Fruit fly (Drosophila melanogaster): ENCODE results near the gene Drep4.

Gene Drep4

DNA sequence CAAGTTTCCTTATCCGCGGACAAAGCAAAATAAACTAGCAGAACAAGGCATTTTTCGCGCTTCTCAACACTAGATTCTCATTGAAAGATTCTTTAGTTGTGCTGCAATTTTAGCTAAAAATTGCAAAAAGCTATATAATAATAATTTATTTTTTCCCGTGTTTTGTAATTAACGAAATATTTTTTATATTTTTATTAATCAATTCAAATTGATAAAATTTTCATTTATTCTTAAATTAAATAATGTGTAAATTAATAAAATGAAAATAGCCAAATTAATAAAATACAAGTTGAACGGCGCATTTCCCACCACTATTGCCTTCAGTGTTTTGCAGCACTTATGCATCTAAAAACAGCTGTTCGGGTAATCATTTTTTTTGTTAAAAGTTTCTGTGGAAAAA, at the start of gene Drep4, which contains the start of gene Uvrag:
Drep4 (minus strand) TSS at position 7 of the 400 bp plus-strand sequence.
Uvrag (plus strand) TSS at position 322 of the 400 bp plus-strand sequence.
- TF ChIP-seq Blimp-1 (GFP tag; optimal IDR thresholded peaks at IDR 0.05) (peak; percentile 28), Ets21C (GFP tag; optimal IDR thresholded peaks at IDR 0.05) (peak; percentile 9), Eip78C (GFP tag) (peak; percentile 70), Hr39 (GFP tag; optimal IDR thresholded peaks at IDR 0.05) (peak; percentile 14), CG1621 (tag; optimal IDR thresholded peaks at IDR 0.05) (no peak), fd59A (GFP tag; optimal IDR thresholded peaks at IDR 0.05) (no peak), CG8319 (GFP tag; optimal IDR thresholded peaks at IDR 0.05) (peak; percentile 31), CG6792 (GFP tag; optimal IDR thresholded peaks at IDR 0.05) (peak; percentile 48), CG15336 (GFP tag; IDR thresholded peaks at IDR 0.05) (no peak), CG6854 (GFP tag; optimal IDR thresholded peaks at IDR 0.05) (no peak), esn (GFP tag; optimal IDR thresholded peaks at IDR 0.05) (peak; percentile 60), Sox15 (GFP tag; optimal IDR thresholded peaks at IDR 0.05) (peak; percentile 37), lz (GFP tag; optimal IDR thresholded peaks at IDR 0.05) (no peak), Met (GFP tag; optimal IDR thresholded peaks at IDR 0.05) (peak; percentile 52), CG11902 (GFP tag; optimal IDR thresholded peaks at IDR 0.05) (peak; percentile 34), CG10631 (GFP tag; optimal IDR thresholded peaks at IDR 0.05) (peak; percentile 66), Sox14 (GFP tag; optimal IDR thresholded peaks at IDR 0.05) (peak; percentile 74), Eip93F (GFP tag; optimal IDR thresholded peaks at IDR 0.05) (no peak), OdsH (GFP tag; optimal IDR thresholded peaks at IDR 0.05) (peak; percentile 77), Ets96B (tag; optimal IDR thresholded peaks at IDR 0.05) (peak; percentile 63), dac (GFP tag; optimal IDR thresholded peaks at IDR 0.05) (peak; percentile 33), CG8632 (GFP tag; optimal IDR thresholded peaks at IDR 0.05) (peak; percentile 40), topi (GFP tag; optimal IDR thresholded peaks at IDR 0.05) (no peak), achi (GFP tag; optimal IDR thresholded peaks at IDR 0.05) (peak; percentile 69), CG3032 (tag; optimal IDR thresholded peaks at IDR 0.05) (peak; percentile 75), CG34406 (GFP tag; optimal IDR thresholded peaks at IDR 0.05) (peak; percentile 47), CG4318 (GFP tag; optimal IDR thresholded peaks at IDR 0.05) (peak; percentile 54), cyc (GFP tag; optimal IDR thresholded peaks at IDR 0.05) (peak; percentile 24), acj6 (GFP tag; optimal IDR thresholded peaks at IDR 0.05) (peak; percentile 70), CG6276 (GFP tag; optimal IDR thresholded peaks at IDR 0.05) (no peak)

dm6 chr2L:13332736-13333135, 46.5 kb upstream of the Drep4 start:
- TF ChIP-seq topi (GFP tag; optimal IDR thresholded peaks at IDR 0.05) (no peak), Met (GFP tag; optimal IDR thresholded peaks at IDR 0.05) (no peak), CG34406 (GFP tag; optimal IDR thresholded peaks at IDR 0.05) (no peak), CG16779 (tag; optimal IDR thresholded peaks at IDR 0.05) (no peak), CG8119 (GFP tag; IDR thresholded peaks at IDR 0.05) (no peak), Gug (GFP tag; IDR thresholded peaks at IDR 0.05) (no peak), CG3919 (GFP tag; optimal IDR thresholded peaks at IDR 0.05) (no peak), dac (GFP tag; optimal IDR thresholded peaks at IDR 0.05) (no peak), Ets21C (GFP tag; optimal IDR thresholded peaks at IDR 0.05) (no peak)

DNA sequence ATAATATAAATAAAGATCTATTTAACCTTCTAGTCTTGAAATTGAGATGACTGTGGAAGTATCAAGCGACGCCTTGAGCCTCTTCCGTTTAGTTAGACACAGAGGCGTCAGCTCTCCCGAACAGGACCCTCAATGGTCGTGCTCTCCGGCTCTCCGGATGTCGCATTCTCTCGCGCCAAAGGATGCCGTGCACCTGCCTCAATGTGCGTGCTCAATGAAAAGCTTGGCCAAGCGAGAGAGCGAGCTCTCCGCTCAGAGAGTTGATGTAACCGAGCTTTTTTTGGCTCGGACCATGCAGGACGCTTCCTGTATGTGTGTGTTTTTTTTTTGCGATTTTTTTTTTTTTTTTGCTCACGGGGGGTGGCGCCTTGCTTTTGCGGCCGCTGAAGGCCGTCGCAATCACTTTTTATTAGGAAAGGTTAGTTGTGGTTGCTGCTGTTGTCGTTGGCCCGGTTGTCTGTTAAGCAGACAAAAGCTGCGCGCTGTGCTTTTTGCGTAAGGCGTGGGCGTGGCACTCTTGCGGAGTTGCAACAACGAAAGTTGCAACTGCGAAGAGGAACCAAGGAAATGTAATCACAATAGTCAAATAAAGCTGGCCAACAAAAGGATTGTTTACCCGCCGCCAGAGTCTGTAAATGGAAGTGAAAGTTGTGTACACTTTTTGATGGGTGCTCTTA, 45.7 kb upstream of the Drep4 start:
- no peak for TF ChIP-seq eg (GFP tag; IDR thresholded peaks at IDR 0.05)
- TF ChIP-seq CG11902 (GFP tag; optimal IDR thresholded peaks at IDR 0.05): no peak
- TF ChIP-seq acj6 (GFP tag; optimal IDR thresholded peaks at IDR 0.05): no peak
- no peak for TF ChIP-seq Met (GFP tag; optimal IDR thresholded peaks at IDR 0.05)
- peak; percentile 15 for TF ChIP-seq CG16779 (tag; optimal IDR thresholded peaks at IDR 0.05)
- TF ChIP-seq Eip75B (GFP tag; optimal IDR thresholded peaks at IDR 0.05): no peak
- TF ChIP-seq Ets21C (GFP tag; optimal IDR thresholded peaks at IDR 0.05): no peak
- TF ChIP-seq Sox15 (GFP tag; optimal IDR thresholded peaks at IDR 0.05): no peak
- no peak for TF ChIP-seq Hr4 (GFP tag; optimal IDR thresholded peaks at IDR 0.05)
- TF ChIP-seq Hr38 (GFP tag; optimal IDR thresholded peaks at IDR 0.05): no peak
- TF ChIP-seq CG32006 (GFP tag; optimal IDR thresholded peaks at IDR 0.05): no peak
- 0 out of 3 replicates have a peak, but pooled peaks have one; percentile 24 for TF ChIP-seq CG8119 (GFP tag; IDR thresholded peaks at IDR 0.05)
- TF ChIP-seq CG6854 (GFP tag; optimal IDR thresholded peaks at IDR 0.05): no peak

All from whole organism, prepupa.